Fruit fly (Drosophila melanogaster) whole organism, embryonic: ENCODE results near the gene isoQC.
A peak's percentile ranks its signal among the peaks of the same experiment; 100 is the strongest.

Experiments
- Atf3 ChIP-seq: fragments of 200-800 bp; sonication (Bioruptor generic); optimal IDR thresholded peaks from 3 replicates; lab custom pipeline; 2016; ENCODE audit warnings: missing biosample characterization, missing genetic modification characterization
- Bteb2 ChIP-seq: fragments of 200-800 bp; sonication (Bioruptor generic); optimal IDR thresholded peaks from 2 replicates; lab custom pipeline; 2016; ENCODE audit warnings: missing biosample characterization, missing genetic modification characterization
- CG10274 ChIP-seq: fragments of 200-800 bp; sonication (Bioruptor generic); optimal IDR thresholded peaks from 3 replicates; lab custom pipeline; 2017; ENCODE audit warnings: missing biosample characterization, mild to moderate bottlenecking, missing genetic modification characterization
- CG10959 ChIP-seq: fragments of 200-800 bp; sonication (Bioruptor generic); IDR thresholded peaks from 2 replicates; pipeline ENCODE4 v1.3.6; 2022; ENCODE audit warnings: missing biosample characterization, missing genetic modification characterization
- CG11085 ChIP-seq: fragments of 200-800 bp; sonication (Bioruptor generic); IDR thresholded peaks from 2 replicates; pipeline ENCODE4 v1.3.6; 2022; ENCODE audit warnings: missing biosample characterization, missing genetic modification characterization
- CG11398 ChIP-seq: fragments of 200-800 bp; sonication (Bioruptor generic); optimal IDR thresholded peaks from 2 replicates; lab custom pipeline; 2016; ENCODE audit warnings: missing biosample characterization, missing genetic modification characterization
- CG12155 ChIP-seq: fragments of 200-800 bp; sonication (Bioruptor generic); optimal IDR thresholded peaks from 3 replicates; lab custom pipeline; 2016; ENCODE audit warnings: missing biosample characterization, missing genetic modification characterization
- CG12299 ChIP-seq: fragments of 200-800 bp; sonication (Bioruptor generic); optimal IDR thresholded peaks from 2 replicates; lab custom pipeline; 2018; ENCODE audit warnings: missing biosample characterization, mild to moderate bottlenecking, missing genetic modification characterization
- CG13123 ChIP-seq: fragments of 200-800 bp; sonication (Bioruptor generic); optimal IDR thresholded peaks from 2 replicates; lab custom pipeline; 2016; ENCODE audit warnings: missing biosample characterization, missing genetic modification characterization
- CG15073 ChIP-seq: fragments of 200-800 bp; sonication (Bioruptor generic); optimal IDR thresholded peaks from 2 replicates; lab custom pipeline; 2016; ENCODE audit warnings: missing biosample characterization, missing genetic modification characterization
- CG17186 ChIP-seq: fragments of 200-800 bp; sonication (Bioruptor generic); optimal IDR thresholded peaks from 3 replicates; lab custom pipeline; 2017; ENCODE audit warnings: missing biosample characterization, missing genetic modification reagents, missing genetic modification characterization
- CG2199 ChIP-seq: fragments of 200-800 bp; sonication (Bioruptor generic); IDR thresholded peaks from 3 replicates; pipeline ENCODE4 v1.3.6; 2022; ENCODE audit warnings: missing biosample characterization, missing genetic modification characterization
- CG2889 ChIP-seq: fragments of 200-800 bp; sonication (Bioruptor generic); IDR thresholded peaks from 3 replicates; pipeline ENCODE4 v1.3.6; 2022; ENCODE audit warnings: missing biosample characterization, missing genetic modification characterization
- CG3065 ChIP-seq: fragments of 200-800 bp; sonication (Bioruptor generic); optimal IDR thresholded peaks from 2 replicates; lab custom pipeline; 2016; ENCODE audit warnings: missing biosample characterization, missing genetic modification characterization
- CG31365 ChIP-seq: fragments of 200-800 bp; sonication (Bioruptor generic); optimal IDR thresholded peaks from 2 replicates; lab custom pipeline; 2018; ENCODE audit warnings: missing biosample characterization, mild to moderate bottlenecking, missing genetic modification characterization
- CG31388 ChIP-seq: fragments of 200-800 bp; sonication (Bioruptor generic); optimal IDR thresholded peaks from 2 replicates; lab custom pipeline; 2016; ENCODE audit warnings: missing biosample characterization, missing genetic modification characterization
- CG32532 ChIP-seq: fragments of 200-800 bp; sonication (Bioruptor generic); IDR thresholded peaks from 2 replicates; pipeline ENCODE4 v1.3.6; 2022; ENCODE audit warnings: missing biosample characterization, missing genetic modification characterization
- CG33213 ChIP-seq: fragments of 200-800 bp; sonication (Bioruptor generic); optimal IDR thresholded peaks from 3 replicates; lab custom pipeline; 2016; ENCODE audit warnings: missing biosample characterization, missing genetic modification characterization
- CG6791 ChIP-seq: fragments of 200-800 bp; sonication (Bioruptor generic); IDR thresholded peaks from 3 replicates; pipeline ENCODE4 v1.3.6; 2022; ENCODE audit warnings: missing biosample characterization, missing genetic modification characterization; ENCODE audit not compliant: partially characterized antibody
- CG7786 ChIP-seq: fragments of 200-800 bp; sonication (Bioruptor generic); optimal IDR thresholded peaks from 2 replicates; lab custom pipeline; 2016; ENCODE audit warnings: missing biosample characterization, missing genetic modification characterization
- CG8944 ChIP-seq: fragments of 200-800 bp; sonication (Bioruptor generic); optimal IDR thresholded peaks from 3 replicates; lab custom pipeline; 2016; ENCODE audit warnings: missing biosample characterization, missing genetic modification characterization
- CG9727 ChIP-seq: fragments of 200-800 bp; sonication (Bioruptor generic); optimal IDR thresholded peaks from 3 replicates; lab custom pipeline; 2017; ENCODE audit warnings: missing biosample characterization, mild to moderate bottlenecking, missing genetic modification characterization
- HHEX ChIP-seq: fragments of 200-800 bp; sonication (Bioruptor generic); optimal IDR thresholded peaks from 3 replicates; lab custom pipeline; 2017; ENCODE audit warnings: missing biosample characterization, mild to moderate bottlenecking, missing genetic modification characterization, missing genetic modification reagents
- Hand ChIP-seq: fragments of 200-800 bp; sonication (Bioruptor generic); optimal IDR thresholded peaks from 2 replicates; lab custom pipeline; 2017; ENCODE audit warnings: mild to moderate bottlenecking, missing biosample characterization, missing genetic modification reagents, missing genetic modification characterization
- HmgZ ChIP-seq: fragments of 200-800 bp; sonication (Bioruptor generic); optimal IDR thresholded peaks from 2 replicates; lab custom pipeline; 2018; ENCODE audit warnings: missing biosample characterization, mild to moderate bottlenecking, missing genetic modification characterization
- Myb ChIP-seq: fragments of 200-800 bp; sonication (Bioruptor generic); optimal IDR thresholded peaks from 2 replicates; lab custom pipeline; 2016; ENCODE audit warnings: missing biosample characterization, missing genetic modification characterization
- NFAT ChIP-seq: fragments of 200-800 bp; sonication (Bioruptor generic); IDR thresholded peaks from 2 replicates; pipeline ENCODE4 v1.3.6; 2022; ENCODE audit warnings: missing biosample characterization, missing genetic modification characterization
- Oli ChIP-seq: fragments of 200-800 bp; sonication (Bioruptor generic); optimal IDR thresholded peaks from 2 replicates; lab custom pipeline; 2018; ENCODE audit warnings: missing biosample characterization, mild to moderate bottlenecking, missing genetic modification characterization, moderate library complexity
- YL-1 ChIP-seq: fragments of 200-800 bp; sonication (Bioruptor generic); optimal IDR thresholded peaks from 3 replicates; lab custom pipeline; 2017; ENCODE audit warnings: missing biosample characterization, mild to moderate bottlenecking, missing genetic modification characterization
- abd-A ChIP-seq: fragments of 200-800 bp; sonication (Bioruptor generic); optimal IDR thresholded peaks from 3 replicates; lab custom pipeline; 2019; ENCODE audit warnings: missing biosample characterization, mild to moderate bottlenecking, missing genetic modification characterization, moderate library complexity
- ato ChIP-seq: fragments of 200-800 bp; sonication (Bioruptor generic); IDR thresholded peaks from 2 replicates; pipeline ENCODE4 v1.3.6; 2022; ENCODE audit warnings: missing biosample characterization, missing genetic modification characterization; ENCODE audit not compliant: partially characterized antibody
- cas ChIP-seq: fragments of 200-800 bp; sonication (Bioruptor generic); IDR thresholded peaks from 2 replicates; pipeline ENCODE4 v1.3.6; 2022; ENCODE audit warnings: missing biosample characterization, missing genetic modification characterization
- dan ChIP-seq: fragments of 200-800 bp; sonication (Bioruptor generic); IDR thresholded peaks from 2 replicates; pipeline ENCODE4 v1.3.6; 2022; ENCODE audit warnings: missing biosample characterization, missing genetic modification characterization
- fd96Cb ChIP-seq: fragments of 200-800 bp; sonication (Bioruptor generic); optimal IDR thresholded peaks from 2 replicates; lab custom pipeline; 2018; ENCODE audit warnings: missing biosample characterization, mild to moderate bottlenecking, missing genetic modification characterization, moderate library complexity
- gsb-n ChIP-seq: fragments of 200-800 bp; sonication (Bioruptor generic); optimal IDR thresholded peaks from 3 replicates; lab custom pipeline; 2018; ENCODE audit warnings: missing biosample characterization, mild to moderate bottlenecking, missing genetic modification characterization
- h ChIP-seq: fragments of >200 bp; optimal IDR thresholded peaks from 2 replicates; lab custom pipeline; 2017
- ind ChIP-seq: fragments of 200-800 bp; sonication (Bioruptor generic); optimal IDR thresholded peaks from 3 replicates; lab custom pipeline; 2016; ENCODE audit warnings: missing biosample characterization, missing genetic modification characterization
- lab ChIP-seq: fragments of 200-800 bp; sonication (Bioruptor generic); optimal IDR thresholded peaks from 3 replicates; lab custom pipeline; 2017; ENCODE audit warnings: missing biosample characterization, missing genetic modification characterization, mild to moderate bottlenecking, moderate library complexity, missing genetic modification reagents
- nom ChIP-seq: fragments of 200-800 bp; sonication (Bioruptor generic); optimal IDR thresholded peaks from 2 replicates; lab custom pipeline; 2017; ENCODE audit warnings: missing biosample characterization, missing genetic modification characterization, mild to moderate bottlenecking, moderate library complexity, missing genetic modification reagents
- otp ChIP-seq: fragments of 200-800 bp; sonication (Bioruptor generic); IDR thresholded peaks from 3 replicates; pipeline ENCODE4, ENCODE4 v1.3.6; 2022; ENCODE audit warnings: missing biosample characterization, missing genetic modification characterization
- p53 ChIP-seq: fragments of 200-800 bp; sonication (Bioruptor generic); optimal IDR thresholded peaks from 2 replicates; lab custom pipeline; 2016; ENCODE audit warnings: missing biosample characterization, missing genetic modification characterization
- pzg ChIP-seq: fragments of 200-800 bp; sonication (Bioruptor generic); optimal IDR thresholded peaks from 3 replicates; lab custom pipeline; 2018; ENCODE audit warnings: missing biosample characterization, mild to moderate bottlenecking, missing genetic modification characterization, moderate library complexity
- scrt ChIP-seq: fragments of 200-800 bp; sonication (Bioruptor generic); optimal IDR thresholded peaks from 2 replicates; lab custom pipeline; 2018; ENCODE audit warnings: missing biosample characterization, mild to moderate bottlenecking, missing genetic modification characterization, moderate library complexity
- seq ChIP-seq: fragments of 200-800 bp; sonication (Bioruptor generic); IDR thresholded peaks from 2 replicates; pipeline ENCODE4 v1.3.6; 2022; ENCODE audit warnings: missing biosample characterization, missing genetic modification characterization
- sima ChIP-seq: fragments of 200-800 bp; sonication (Bioruptor generic); optimal IDR thresholded peaks from 2 replicates; lab custom pipeline; 2016; ENCODE audit warnings: missing biosample characterization, missing genetic modification characterization
- slbo ChIP-seq: fragments of 200-800 bp; sonication (Bioruptor generic); IDR thresholded peaks from 2 replicates; pipeline ENCODE4 v1.3.6; 2022; ENCODE audit warnings: missing biosample characterization, missing genetic modification characterization
- slou ChIP-seq: fragments of 200-800 bp; sonication (Bioruptor generic); optimal IDR thresholded peaks from 3 replicates; lab custom pipeline; 2016; ENCODE audit warnings: missing biosample characterization, missing genetic modification characterization
- sna ChIP-seq: fragments of 200-800 bp; sonication (Bioruptor generic); IDR thresholded peaks from 2 replicates; pipeline ENCODE4 v1.3.6; 2022; ENCODE audit warnings: missing biosample characterization, missing genetic modification characterization; ENCODE audit not compliant: partially characterized antibody
- sr ChIP-seq: fragments of 200-800 bp; sonication (Bioruptor generic); IDR thresholded peaks from 3 replicates; pipeline ENCODE4 v1.3.6; 2022; ENCODE audit warnings: missing biosample characterization, missing genetic modification characterization
- tin ChIP-seq: fragments of 200-800 bp; sonication (Bioruptor generic); optimal IDR thresholded peaks from 3 replicates; lab custom pipeline; 2016; ENCODE audit warnings: missing biosample characterization, missing genetic modification characterization

Gene isoQC

dm6 chr3L:20509121-20509934, 35.1 kb downstream of the isoQC start (continued):
- no peak for TF ChIP-seq sima (GFP tag; lab: Kevin White, UChicago)
- TF ChIP-seq dan (GFP tag; lab: Robert Waterston, UW), result no peak
- no peak for TF ChIP-seq CG10959 (GFP tag; lab: Robert Waterston, UW)
- peak; percentile 40 for TF ChIP-seq YL-1 (GFP tag; lab: Kevin White, UChicago)
- TF ChIP-seq Atf3, result peak; percentile 42
- no peak for TF ChIP-seq pzg (GFP tag; lab: Kevin White, UChicago)
- TF ChIP-seq otp, result no peak
- TF ChIP-seq CG3065 (GFP tag; lab: Kevin White, UChicago), result peak; percentile 21
- TF ChIP-seq CG17186, result no peak
- TF ChIP-seq seq (GFP tag; lab: Robert Waterston, UW), result no peak
- TF ChIP-seq slbo (GFP tag; lab: Robert Waterston, UW), result peak; percentile 66
- no peak for TF ChIP-seq h (lab: Kevin White, UChicago)
- peak; percentile 63 for TF ChIP-seq ind
- no peak for TF ChIP-seq sna (GFP tag; lab: Robert Waterston, UW)
- TF ChIP-seq Oli, result peak; percentile 84
- peak; percentile 83 for TF ChIP-seq Hand
- TF ChIP-seq CG6791, result no peak
- TF ChIP-seq CG11085, result no peak
- peak; percentile 64 for TF ChIP-seq HmgZ (tag; lab: Kevin White, UChicago)
- peak; percentile 88 for TF ChIP-seq CG9727
- peak; percentile 65; the same call in 1 of the 2 replicates for TF ChIP-seq CG32532
- peak; percentile 85 for TF ChIP-seq lab
- peak; percentile 43 for TF ChIP-seq CG13123 (GFP tag; lab: Kevin White, UChicago)
- no peak for TF ChIP-seq CG11398 (GFP tag; lab: Kevin White, UChicago)
- peak; percentile 40 for TF ChIP-seq gsb-n (tag; lab: Kevin White, UChicago)
- TF ChIP-seq nom (GFP tag; lab: Kevin White, UChicago), result peak; percentile 39
- TF ChIP-seq Myb (GFP tag; lab: Kevin White, UChicago), result peak; percentile 44
- peak; percentile 63 for TF ChIP-seq CG12299
- peak; percentile 9 for TF ChIP-seq p53
- peak; percentile 69 for TF ChIP-seq CG7786 (GFP tag; lab: Kevin White, UChicago)
- TF ChIP-seq CG31365, result no peak
- peak; percentile 20 for TF ChIP-seq CG8944 (GFP tag; lab: Kevin White, UChicago)
- TF ChIP-seq abd-A (tag; lab: Kevin White, UChicago), result no peak
- TF ChIP-seq sr (GFP tag; lab: Robert Waterston, UW), result no peak
- TF ChIP-seq NFAT (GFP tag; lab: Robert Waterston, UW), result peak; percentile 19; the same call in 1 of the 2 replicates
- TF ChIP-seq tin (GFP tag; lab: Kevin White, UChicago), result peak; percentile 68
- TF ChIP-seq Bteb2 (GFP tag; lab: Kevin White, UChicago), result peak; percentile 67
- TF ChIP-seq CG10274 (GFP tag; lab: Kevin White, UChicago), result peak; percentile 60
- TF ChIP-seq fd96Cb, result peak; percentile 64
- TF ChIP-seq CG2199 (GFP tag; lab: Robert Waterston, UW), result no peak
- no peak for TF ChIP-seq CG31388 (GFP tag; lab: Kevin White, UChicago)
- peak; percentile 44 for TF ChIP-seq CG33213
- peak; percentile 28 for TF ChIP-seq slou (GFP tag; lab: Kevin White, UChicago)
- TF ChIP-seq scrt (GFP tag; lab: Kevin White, UChicago), result peak; percentile 78
- TF ChIP-seq CG12155 (GFP tag; lab: Kevin White, UChicago), result peak; percentile 62
- TF ChIP-seq cas (GFP tag; lab: Robert Waterston, UW), result no peak
- TF ChIP-seq CG15073 (GFP tag; lab: Kevin White, UChicago), result no peak
- TF ChIP-seq CG2889 (GFP tag; lab: Robert Waterston, UW), result no peak
- TF ChIP-seq HHEX (GFP tag; lab: Kevin White, UChicago), result peak; percentile 69
- no peak for TF ChIP-seq ato (GFP tag; lab: Robert Waterston, UW)
